Worm (Caenorhabditis elegans) whole organism, L4 larva: ENCODE data around the gene mxl-3.

Experiments
- ceh-28 ChIP-seq: fragments of 150-350 bp; optimal IDR thresholded peaks from 2 replicates; lab custom pipeline; 2014; ENCODE audit warnings: missing biosample characterization, missing genetic modification reagents, missing genetic modification characterization
- fkh-10 ChIP-seq: fragments of 150-350 bp; optimal IDR thresholded peaks from 2 replicates; lab custom pipeline; 2014; ENCODE audit warnings: missing biosample characterization, missing genetic modification reagents, missing genetic modification characterization
- lin-13 ChIP-seq: fragments of 150-350 bp; optimal IDR thresholded peaks from 2 replicates; lab custom pipeline; 2014; ENCODE audit warnings: missing biosample characterization, missing genetic modification reagents, missing genetic modification characterization
- lin-15B ChIP-seq: fragments of 150-350 bp; sonication (generic microtip); optimal IDR thresholded peaks from 3 replicates; lab custom pipeline; 2014; ENCODE audit warnings: missing biosample characterization, missing genetic modification characterization
- lir-3 ChIP-seq: sonication (generic microtip); optimal IDR thresholded peaks from 2 replicates; lab custom pipeline; 2016; ENCODE audit warnings: mild to moderate bottlenecking, missing genetic modification characterization, missing compliant biosample characterization
- lsy-2 ChIP-seq, 2 experiments: fragments of 150-350 bp in 1 of 2; sonication (generic microtip) in 1 of 2; optimal IDR thresholded peaks; 2 replicates each; lab custom pipeline; 2014 to 2017; ENCODE audit warnings: missing biosample characterization in 2 of 2, missing genetic modification characterization in 2 of 2
- nhr-102 ChIP-seq: sonication (generic microtip); optimal IDR thresholded peaks from 2 replicates; lab custom pipeline; 2016; ENCODE audit warnings: mild to moderate bottlenecking, missing genetic modification characterization, moderate library complexity, missing compliant biosample characterization
- pha-4 ChIP-seq, 2 experiments: fragments of 150-350 bp in 1 of 2; fragments of 200-800 bp in 1 of 2; sonication (Bioruptor generic) in 1 of 2; IDR thresholded peaks in 1 of 2; optimal IDR thresholded peaks in 1 of 2; 2 replicates each; pipeline versions ENCODE4 v1.3.6 to Lab custom; 2014 to 2022; ENCODE audit warnings: missing genetic modification characterization in 2 of 2, missing genetic modification reagents in 2 of 2, missing biosample characterization in 1 of 2, missing compliant biosample characterization in 1 of 2
- pqm-1 ChIP-seq: sonication (generic microtip); optimal IDR thresholded peaks from 2 replicates; lab custom pipeline; 2017; ENCODE audit warnings: missing biosample characterization, missing genetic modification characterization

ce11 chrX:13349230-13350122 lies 1.1 kb downstream of the mxl-3 start:
- TF ChIP-seq ceh-28 (tag; lab: Kevin White, UChicago) (no peak), pqm-1 (tag; lab: Kevin White, UChicago) (no peak), fkh-10 (GFP tag; lab: Kevin White, UChicago) (no peak), lir-3 (no peak), lsy-2 (tag; optimal IDR thresholded peaks at IDR 0.05; lab: Kevin White, UChicago) (peak in 1 of 2 experiments; percentile 81), nhr-102 (tag; lab: Kevin White, UChicago) (peak; percentile 64), lin-15B (tag; lab: Kevin White, UChicago) (no peak), lin-13 (GFP tag; lab: Kevin White, UChicago) (peak; percentile 8), pha-4 (GFP tag; IDR thresholded peaks at IDR 0.05; lab: Robert Waterston, UW) (peak; percentile 19; the same call in 1 of the 2 replicates), pha-4 (tag; optimal IDR thresholded peaks at IDR 0.05; lab: Kevin White, UChicago) (no peak)
